1 fruit fly cellular context compared by ENCODE assay signal in genomic region chr3L:3224740-3225719, dm6.
TF ChIP-seq lines count a peak whose summit lies in the region.

Larp4B (plus strand) TSS chr3L:3224838.

TF ChIP-seq in whole organism, embryonic, 481 proteins besides CTCF, POLR2A, EP300 and RAD21 (continued from another document and continues in another):
- TF ChIP-seq mam (GFP tag; optimal IDR thresholded peaks at IDR 0.05; lab: Kevin White, UChicago): peak; percentile 28
- TF ChIP-seq CG10431 (GFP tag; optimal IDR thresholded peaks at IDR 0.05; lab: Kevin White, UChicago): no peak
- peak; percentile 33 for TF ChIP-seq Bteb2 (GFP tag; optimal IDR thresholded peaks at IDR 0.05; lab: Kevin White, UChicago)
- peak; percentile 3 for TF ChIP-seq Dek (tag; optimal IDR thresholded peaks at IDR 0.05; lab: Kevin White, UChicago)
- TF ChIP-seq Scr (GFP tag; IDR thresholded peaks at IDR 0.05; lab: Robert Waterston, UW; ENCODE audit: partially characterized antibody): peak; percentile 72
- peak; percentile 25 for TF ChIP-seq CHES-1-like (GFP tag; optimal IDR thresholded peaks at IDR 0.05; lab: Kevin White, UChicago)
- peak; percentile 21 for TF ChIP-seq NfI (GFP tag; optimal IDR thresholded peaks at IDR 0.05; lab: Kevin White, UChicago)
- TF ChIP-seq croc (GFP tag; conservative IDR thresholded peaks at IDR 0.05; lab: Robert Waterston, UW): no peak
- TF ChIP-seq CG4360 (GFP tag; IDR thresholded peaks at IDR 0.05; lab: Robert Waterston, UW): peak; percentile 18; the same call in 1 of the 2 replicates
- no peak for TF ChIP-seq corto (GFP tag; optimal IDR thresholded peaks at IDR 0.05; lab: Kevin White, UChicago)
- TF ChIP-seq CG12236 (GFP tag; optimal IDR thresholded peaks at IDR 0.05; lab: Kevin White, UChicago): no peak
- TF ChIP-seq CG10979 (tag; optimal IDR thresholded peaks at IDR 0.05; lab: Kevin White, UChicago): no peak
- no peak for TF ChIP-seq CG13296 (GFP tag; optimal IDR thresholded peaks at IDR 0.05; lab: Kevin White, UChicago)
- no peak for TF ChIP-seq danr (GFP tag; IDR thresholded peaks at IDR 0.05; lab: Robert Waterston, UW)
- TF ChIP-seq CG7987 (GFP tag; optimal IDR thresholded peaks at IDR 0.05; lab: Kevin White, UChicago): peak; percentile 23
- no peak for TF ChIP-seq CG6654 (GFP tag; optimal IDR thresholded peaks at IDR 0.05; lab: Kevin White, UChicago)
- TF ChIP-seq hb (GFP tag; IDR thresholded peaks at IDR 0.05; lab: Robert Waterston, UW; ENCODE audit: partially characterized antibody): no peak
- no peak for TF ChIP-seq CG31365 (tag; optimal IDR thresholded peaks at IDR 0.05; lab: Kevin White, UChicago)
- TF ChIP-seq gsb (GFP tag; IDR thresholded peaks at IDR 0.05; lab: Robert Waterston, UW): no peak
- TF ChIP-seq CG8765 (GFP tag; IDR thresholded peaks at IDR 0.05; lab: Robert Waterston, UW): no peak
- no peak for TF ChIP-seq unpg (GFP tag; optimal IDR thresholded peaks at IDR 0.05; lab: Kevin White, UChicago)
- TF ChIP-seq CG32767 (GFP tag; IDR thresholded peaks at IDR 0.05; lab: Robert Waterston, UW): no peak
- TF ChIP-seq lbe (GFP tag; optimal IDR thresholded peaks at IDR 0.05; lab: Kevin White, UChicago): peak; percentile 40
- TF ChIP-seq CG9797 (GFP tag; optimal IDR thresholded peaks at IDR 0.05; lab: Kevin White, UChicago): peak; percentile 82
- TF ChIP-seq tap (tag; optimal IDR thresholded peaks at IDR 0.05; lab: Kevin White, UChicago): no peak
- TF ChIP-seq CG14667 (GFP tag; IDR thresholded peaks at IDR 0.05; lab: Robert Waterston, UW): no peak
- no peak for TF ChIP-seq Antp (GFP tag; optimal IDR thresholded peaks at IDR 0.05; lab: Kevin White, UChicago)
- TF ChIP-seq so (GFP tag; IDR thresholded peaks at IDR 0.05; lab: Robert Waterston, UW): no peak
- no peak for TF ChIP-seq tll (GFP tag; optimal IDR thresholded peaks at IDR 0.05; lab: Kevin White, UChicago)
- no peak for TF ChIP-seq CG16779 (GFP tag; IDR thresholded peaks at IDR 0.05; lab: Robert Waterston, UW)
- TF ChIP-seq ewg (GFP tag; optimal IDR thresholded peaks at IDR 0.05; lab: Kevin White, UChicago): no peak
- TF ChIP-seq tup (GFP tag; optimal IDR thresholded peaks at IDR 0.05; lab: Kevin White, UChicago): no peak
- TF ChIP-seq Elba2 (GFP tag; optimal IDR thresholded peaks at IDR 0.05; lab: Kevin White, UChicago): no peak
- no peak for TF ChIP-seq cg (GFP tag; optimal IDR thresholded peaks at IDR 0.05; lab: Kevin White, UChicago)
- TF ChIP-seq C15 (GFP tag; IDR thresholded peaks at IDR 0.05; lab: Robert Waterston, UW): no peak
- no peak for TF ChIP-seq CG32772 (GFP tag; IDR thresholded peaks at IDR 0.05; lab: Robert Waterston, UW)
- TF ChIP-seq rib (GFP tag; IDR thresholded peaks at IDR 0.05; lab: Robert Waterston, UW): no peak
- no peak for TF ChIP-seq CG11398 (GFP tag; optimal IDR thresholded peaks at IDR 0.05; lab: Kevin White, UChicago)
- TF ChIP-seq scrt (GFP tag; optimal IDR thresholded peaks at IDR 0.05; lab: Kevin White, UChicago): no peak
- TF ChIP-seq CG7963 (GFP tag; IDR thresholded peaks at IDR 0.05; lab: Robert Waterston, UW; ENCODE audit: partially characterized antibody): no peak
- TF ChIP-seq CG2678 (tag; optimal IDR thresholded peaks at IDR 0.05; lab: Kevin White, UChicago): no peak
- TF ChIP-seq CG12744 (GFP tag; optimal IDR thresholded peaks at IDR 0.05; lab: Kevin White, UChicago): no peak
- TF ChIP-seq Hmr (GFP tag; optimal IDR thresholded peaks at IDR 0.05; lab: Kevin White, UChicago): peak; percentile 41
- peak; percentile 4 for TF ChIP-seq CG8290 (GFP tag; optimal IDR thresholded peaks at IDR 0.05; lab: Kevin White, UChicago)
- no peak for TF ChIP-seq CG8290 (tag; optimal IDR thresholded peaks at IDR 0.05; lab: Kevin White, UChicago)
- TF ChIP-seq CG8359 (GFP tag; optimal IDR thresholded peaks at IDR 0.05; lab: Kevin White, UChicago; ENCODE audit: borderline replicate concordance): no peak
- TF ChIP-seq vfl (GFP tag; optimal IDR thresholded peaks at IDR 0.05; lab: Kevin White, UChicago): no peak
- TF ChIP-seq CG10543 (GFP tag; optimal IDR thresholded peaks at IDR 0.05; lab: Kevin White, UChicago): no peak
- TF ChIP-seq D (optimal IDR thresholded peaks at IDR 0.05; lab: Kevin White, UChicago): peak; percentile 30
- no peak for TF ChIP-seq D (GFP tag; optimal IDR thresholded peaks at IDR 0.05; lab: Kevin White, UChicago)
- TF ChIP-seq lov (optimal IDR thresholded peaks at IDR 0.05; lab: Kevin White, UChicago): no peak
- no peak for TF ChIP-seq lov (GFP tag; IDR thresholded peaks at IDR 0.05; lab: Robert Waterston, UW)
- TF ChIP-seq CG10267 (tag; optimal IDR thresholded peaks at IDR 0.05; lab: Kevin White, UChicago): peak; percentile 24
- peak; percentile 80 for TF ChIP-seq CG33213 (GFP tag; optimal IDR thresholded peaks at IDR 0.05; lab: Kevin White, UChicago)
- TF ChIP-seq Fer2 (tag; optimal IDR thresholded peaks at IDR 0.05; lab: Kevin White, UChicago): no peak
- TF ChIP-seq btn (GFP tag; optimal IDR thresholded peaks at IDR 0.05; lab: Kevin White, UChicago): no peak
- TF ChIP-seq pan (optimal IDR thresholded peaks at IDR 0.05; lab: Kevin White, UChicago): no peak
- no peak for TF ChIP-seq pan (GFP tag; optimal IDR thresholded peaks at IDR 0.05 in 1 of 2, IDR thresholded peaks at IDR 0.05 in 1 of 2)
- peak; percentile 72 for TF ChIP-seq stwl (tag; optimal IDR thresholded peaks at IDR 0.05; lab: Kevin White, UChicago)
- TF ChIP-seq CG2120 (GFP tag; optimal IDR thresholded peaks at IDR 0.05; lab: Kevin White, UChicago): peak; percentile 48
- no peak for TF ChIP-seq sr (GFP tag; IDR thresholded peaks at IDR 0.05; lab: Robert Waterston, UW)
- TF ChIP-seq BtbVII (GFP tag; optimal IDR thresholded peaks at IDR 0.05; lab: Kevin White, UChicago): peak; percentile 15
- TF ChIP-seq CG10959 (GFP tag; IDR thresholded peaks at IDR 0.05; lab: Robert Waterston, UW): no peak
- peak; percentile 1 for TF ChIP-seq CG3163 (GFP tag; optimal IDR thresholded peaks at IDR 0.05; lab: Kevin White, UChicago)
- no peak for TF ChIP-seq tna (GFP tag; IDR thresholded peaks at IDR 0.05; lab: Robert Waterston, UW; ENCODE audit: partially characterized antibody)
- TF ChIP-seq jumu (GFP tag; optimal IDR thresholded peaks at IDR 0.05; lab: Kevin White, UChicago): peak; percentile 4
- no peak for TF ChIP-seq H15 (GFP tag; IDR thresholded peaks at IDR 0.05; lab: Robert Waterston, UW)
- TF ChIP-seq CG11723 (GFP tag; optimal IDR thresholded peaks at IDR 0.05; lab: Kevin White, UChicago): no peak
- peak; percentile 72 for TF ChIP-seq CG16813 (GFP tag; IDR thresholded peaks at IDR 0.05; lab: Robert Waterston, UW; ENCODE audit: partially characterized antibody)
- TF ChIP-seq CG16815 (GFP tag; optimal IDR thresholded peaks at IDR 0.05; lab: Kevin White, UChicago): no peak
- TF ChIP-seq slbo (GFP tag; IDR thresholded peaks at IDR 0.05; lab: Robert Waterston, UW): peak; percentile 35; the same call in 1 of the 2 replicates
- TF ChIP-seq Dll (GFP tag; IDR thresholded peaks at IDR 0.05; lab: Robert Waterston, UW; ENCODE audit: partially characterized antibody): peak; percentile 77
- TF ChIP-seq luna (GFP tag; optimal IDR thresholded peaks at IDR 0.05; lab: Kevin White, UChicago): no peak
- TF ChIP-seq Hr78 (GFP tag; optimal IDR thresholded peaks at IDR 0.05; lab: Kevin White, UChicago): no peak
- TF ChIP-seq cad (GFP tag; optimal IDR thresholded peaks at IDR 0.05; lab: Kevin White, UChicago): no peak
- no peak for TF ChIP-seq CG6272 (GFP tag; IDR thresholded peaks at IDR 0.05; lab: Robert Waterston, UW)
- TF ChIP-seq Taf1 (GFP tag; IDR thresholded peaks at IDR 0.05; lab: Robert Waterston, UW): no peak
- TF ChIP-seq wek (GFP tag; optimal IDR thresholded peaks at IDR 0.05; lab: Kevin White, UChicago): no peak
- TF ChIP-seq CG2712 (tag; optimal IDR thresholded peaks at IDR 0.05; lab: Kevin White, UChicago): peak; percentile 19
- no peak for TF ChIP-seq Sry-β (GFP tag; optimal IDR thresholded peaks at IDR 0.05; lab: Kevin White, UChicago)
- TF ChIP-seq lola (GFP tag; optimal IDR thresholded peaks at IDR 0.05; lab: Kevin White, UChicago): no peak
- peak; percentile 45 for TF ChIP-seq gro (GFP tag; optimal IDR thresholded peaks at IDR 0.05; lab: Kevin White, UChicago)
- TF ChIP-seq Poxn (GFP tag; IDR thresholded peaks at IDR 0.05; lab: Robert Waterston, UW): no peak
- TF ChIP-seq CG30403 (GFP tag; optimal IDR thresholded peaks at IDR 0.05; lab: Kevin White, UChicago): no peak
- TF ChIP-seq ERR (GFP tag; optimal IDR thresholded peaks at IDR 0.05; lab: Kevin White, UChicago): no peak
- TF ChIP-seq CG31441 (GFP tag; IDR thresholded peaks at IDR 0.05; lab: Robert Waterston, UW): no peak
- no peak for TF ChIP-seq usp (GFP tag; optimal IDR thresholded peaks at IDR 0.05; lab: Kevin White, UChicago)
- no peak for TF ChIP-seq sug (tag; optimal IDR thresholded peaks at IDR 0.05; lab: Kevin White, UChicago)
- TF ChIP-seq Mad (GFP tag; optimal IDR thresholded peaks at IDR 0.05; lab: Kevin White, UChicago): no peak
- no peak for TF ChIP-seq CG17568 (GFP tag; optimal IDR thresholded peaks at IDR 0.05; lab: Kevin White, UChicago)
- TF ChIP-seq CG12299 (tag; optimal IDR thresholded peaks at IDR 0.05; lab: Kevin White, UChicago): no peak
- peak; percentile 80 for TF ChIP-seq dm (GFP tag; optimal IDR thresholded peaks at IDR 0.05; lab: Kevin White, UChicago)
- TF ChIP-seq sens (GFP tag; lab: Kevin White, UChicago): peak; percentile 80
- TF ChIP-seq HmgD (GFP tag; optimal IDR thresholded peaks at IDR 0.05; lab: Kevin White, UChicago): peak; percentile 35
- TF ChIP-seq trh (GFP tag; optimal IDR thresholded peaks at IDR 0.05; lab: Kevin White, UChicago): no peak
- no peak for TF ChIP-seq chif (GFP tag; optimal IDR thresholded peaks at IDR 0.05; lab: Kevin White, UChicago)
- no peak for TF ChIP-seq Vsx1 (GFP tag; optimal IDR thresholded peaks at IDR 0.05; lab: Kevin White, UChicago)
- peak; percentile 91 for TF ChIP-seq pfk (GFP tag; optimal IDR thresholded peaks at IDR 0.05; lab: Kevin White, UChicago)
- TF ChIP-seq caup (GFP tag; optimal IDR thresholded peaks at IDR 0.05; lab: Kevin White, UChicago; ENCODE audit: severe bottlenecking): peak; percentile 16
- TF ChIP-seq gsb-n (tag; optimal IDR thresholded peaks at IDR 0.05; lab: Kevin White, UChicago): no peak
- no peak for TF ChIP-seq dmrt99B (tag; optimal IDR thresholded peaks at IDR 0.05; lab: Kevin White, UChicago)
- TF ChIP-seq crp (GFP tag; optimal IDR thresholded peaks at IDR 0.05; lab: Kevin White, UChicago): peak in 1 of 2 experiments; percentile 40
- TF ChIP-seq Lpt (GFP tag; optimal IDR thresholded peaks at IDR 0.05; lab: Kevin White, UChicago): no peak
- no peak for TF ChIP-seq CG43689 (GFP tag; IDR thresholded peaks at IDR 0.05; lab: Robert Waterston, UW)
- TF ChIP-seq CG6683 (GFP tag; optimal IDR thresholded peaks at IDR 0.05; lab: Kevin White, UChicago): no peak
- no peak for TF ChIP-seq CG18619 (GFP tag; optimal IDR thresholded peaks at IDR 0.05; lab: Kevin White, UChicago)
- no peak for TF ChIP-seq CG10321 (GFP tag; IDR thresholded peaks at IDR 0.05; lab: Robert Waterston, UW)
- peak; percentile 2 for TF ChIP-seq PHDP (tag; optimal IDR thresholded peaks at IDR 0.05; lab: Kevin White, UChicago)
- no peak for TF ChIP-seq CG11093 (GFP tag; IDR thresholded peaks at IDR 0.05; lab: Robert Waterston, UW)
- no peak for TF ChIP-seq kni (GFP tag; optimal IDR thresholded peaks at IDR 0.05; lab: Kevin White, UChicago)
- TF ChIP-seq sob (GFP tag; IDR thresholded peaks at IDR 0.05; lab: Robert Waterston, UW): no peak; the same call in none of the 2 replicates
- no peak for TF ChIP-seq CG9609 (GFP tag; optimal IDR thresholded peaks at IDR 0.05; lab: Kevin White, UChicago)
- TF ChIP-seq Doc3 (GFP tag; IDR thresholded peaks at IDR 0.05; lab: Robert Waterston, UW; ENCODE audit: partially characterized antibody): peak; percentile 77
- peak; percentile 72; the same call in 2 of the 3 replicates for TF ChIP-seq CG14860 (GFP tag; IDR thresholded peaks at IDR 0.05; lab: Robert Waterston, UW; ENCODE audit: partially characterized antibody)
- TF ChIP-seq CG9817 (tag; optimal IDR thresholded peaks at IDR 0.05; lab: Kevin White, UChicago): no peak
- no peak for TF ChIP-seq gce (GFP tag; IDR thresholded peaks at IDR 0.05; lab: Robert Waterston, UW)
- TF ChIP-seq Ets97D (GFP tag; optimal IDR thresholded peaks at IDR 0.05; lab: Kevin White, UChicago): peak; percentile 73
- no peak for TF ChIP-seq CG4424 (GFP tag; optimal IDR thresholded peaks at IDR 0.05; lab: Kevin White, UChicago)
- peak; percentile 59 for TF ChIP-seq Dref (GFP tag; IDR thresholded peaks at IDR 0.05; lab: Robert Waterston, UW)
- TF ChIP-seq Nf-YB (GFP tag; optimal IDR thresholded peaks at IDR 0.05; lab: Kevin White, UChicago): no peak
- TF ChIP-seq CG4707 (GFP tag; optimal IDR thresholded peaks at IDR 0.05; lab: Kevin White, UChicago): no peak
- TF ChIP-seq gcm2 (GFP tag; optimal IDR thresholded peaks at IDR 0.05; lab: Kevin White, UChicago): no peak
- no peak for TF ChIP-seq CG9876 (GFP tag; optimal IDR thresholded peaks at IDR 0.05; lab: Kevin White, UChicago)
- TF ChIP-seq CG18262 (tag; optimal IDR thresholded peaks at IDR 0.05; lab: Kevin White, UChicago): no peak
- no peak for TF ChIP-seq CG8089 (GFP tag; optimal IDR thresholded peaks at IDR 0.05; lab: Kevin White, UChicago)
- TF ChIP-seq CG11085 (GFP tag; IDR thresholded peaks at IDR 0.05; lab: Robert Waterston, UW): no peak
- no peak for TF ChIP-seq Nf-YC (tag; optimal IDR thresholded peaks at IDR 0.05; lab: Kevin White, UChicago)
- TF ChIP-seq jigr1 (GFP tag; IDR thresholded peaks at IDR 0.05; lab: Robert Waterston, UW): no peak
- peak; percentile 50 for TF ChIP-seq CG6791 (GFP tag; IDR thresholded peaks at IDR 0.05; lab: Robert Waterston, UW; ENCODE audit: partially characterized antibody)
- peak; percentile 86 for TF ChIP-seq crol (GFP tag; IDR thresholded peaks at IDR 0.05; lab: Robert Waterston, UW)
- TF ChIP-seq CG10209 (GFP tag; optimal IDR thresholded peaks at IDR 0.05; lab: Kevin White, UChicago): no peak
- TF ChIP-seq zfh2 (GFP tag; optimal IDR thresholded peaks at IDR 0.05; lab: Kevin White, UChicago): peak; percentile 35
- no peak for TF ChIP-seq tx (GFP tag; optimal IDR thresholded peaks at IDR 0.05; lab: Kevin White, UChicago)
- TF ChIP-seq Xbp1 (GFP tag; optimal IDR thresholded peaks at IDR 0.05; lab: Kevin White, UChicago): peak; percentile 21
- no peak for TF ChIP-seq jing (GFP tag; optimal IDR thresholded peaks at IDR 0.05; lab: Kevin White, UChicago)
- TF ChIP-seq Camta (GFP tag; optimal IDR thresholded peaks at IDR 0.05; lab: Kevin White, UChicago): no peak
- TF ChIP-seq Nf-YA (GFP tag; IDR thresholded peaks at IDR 0.05; lab: Robert Waterston, UW): no peak
